Worm (Caenorhabditis elegans) whole organism, mixed stage, embryonic: ENCODE measurements around the gene ttll-12.

Source experiments
- M03D4.4 ChIP-seq: sonication (generic microtip); optimal IDR thresholded peaks from 2 replicates; lab custom pipeline; 2017; ENCODE audit warnings: mild to moderate bottlenecking, missing genetic modification characterization, missing compliant biosample characterization
- bed-3 ChIP-seq: fragments of 200-800 bp; sonication (Bioruptor generic); optimal IDR thresholded peaks from 3 replicates; lab custom pipeline; 2018; ENCODE audit warnings: mild to moderate bottlenecking, missing genetic modification characterization, moderate library complexity, missing compliant biosample characterization
- ceh-39 ChIP-seq: fragments of 150-350 bp; optimal IDR thresholded peaks from 2 replicates; lab custom pipeline; 2014; ENCODE audit warnings: missing biosample characterization, missing genetic modification characterization
- ceh-43 ChIP-seq: fragments of 200-800 bp; sonication (Bioruptor generic); optimal IDR thresholded peaks from 2 replicates; lab custom pipeline; 2018; ENCODE audit warnings: mild to moderate bottlenecking, missing genetic modification characterization, moderate library complexity, missing compliant biosample characterization
- ceh-83 ChIP-seq: fragments of 200-800 bp; sonication (Bioruptor generic); optimal IDR thresholded peaks from 2 replicates; lab custom pipeline; 2018; ENCODE audit warnings: mild to moderate bottlenecking, missing genetic modification characterization, missing compliant biosample characterization
- ces-1 ChIP-seq: fragments of 150-350 bp; optimal IDR thresholded peaks from 2 replicates; lab custom pipeline; 2014; ENCODE audit warnings: missing biosample characterization, missing genetic modification reagents, missing genetic modification characterization
- cnd-1 ChIP-seq: fragments of 200-800 bp; sonication (Bioruptor generic); optimal IDR thresholded peaks from 2 replicates; lab custom pipeline; 2018; ENCODE audit warnings: mild to moderate bottlenecking, missing genetic modification characterization, missing compliant biosample characterization
- elt-1 ChIP-seq: sonication (generic microtip); optimal IDR thresholded peaks from 2 replicates; lab custom pipeline; 2017; ENCODE audit warnings: missing genetic modification characterization, mild to moderate bottlenecking, missing compliant biosample characterization, antibody characterized with exemption, moderate library complexity, borderline replicate concordance; ENCODE audit not compliant: insufficient read depth
- flh-1 ChIP-seq: fragments of 200-800 bp; sonication (Bioruptor generic); optimal IDR thresholded peaks from 2 replicates; lab custom pipeline; 2018; ENCODE audit warnings: mild to moderate bottlenecking, missing genetic modification characterization, moderate library complexity, missing compliant biosample characterization
- ham-2 ChIP-seq: fragments of 200-800 bp; sonication (Bioruptor generic); optimal IDR thresholded peaks from 2 replicates; lab custom pipeline; 2018; ENCODE audit warnings: mild to moderate bottlenecking, missing genetic modification characterization, missing compliant biosample characterization
- hlh-1 ChIP-seq: fragments of 150-350 bp; optimal IDR thresholded peaks from 2 replicates; lab custom pipeline; 2014; ENCODE audit warnings: missing biosample characterization, missing genetic modification reagents, missing genetic modification characterization
- lin-13 ChIP-seq: fragments of 150-350 bp; optimal IDR thresholded peaks from 2 replicates; lab custom pipeline; 2014; ENCODE audit warnings: missing biosample characterization, missing genetic modification characterization
- lsy-2 ChIP-seq: fragments of 150-350 bp; optimal IDR thresholded peaks from 2 replicates; lab custom pipeline; 2014; ENCODE audit warnings: missing biosample characterization, missing genetic modification characterization
- mab-5 ChIP-seq: fragments of 150-350 bp; optimal IDR thresholded peaks from 2 replicates; lab custom pipeline; 2014; ENCODE audit warnings: missing biosample characterization, missing genetic modification characterization
- nhr-2 ChIP-seq: fragments of 150-350 bp; optimal IDR thresholded peaks from 2 replicates; lab custom pipeline; 2014; ENCODE audit warnings: missing biosample characterization, missing genetic modification characterization
- nhr-237 ChIP-seq: fragments of 150-350 bp; optimal IDR thresholded peaks from 2 replicates; lab custom pipeline; 2014; ENCODE audit warnings: missing biosample characterization, missing genetic modification characterization
- nhr-28 ChIP-seq: fragments of 150-350 bp; optimal IDR thresholded peaks from 2 replicates; lab custom pipeline; 2014; ENCODE audit warnings: missing biosample characterization, missing genetic modification characterization
- nhr-76 ChIP-seq: sonication (generic microtip); optimal IDR thresholded peaks from 2 replicates; lab custom pipeline; 2017; ENCODE audit warnings: missing biosample characterization, missing genetic modification characterization
- pha-4 ChIP-seq: fragments of 150-350 bp; optimal IDR thresholded peaks from 2 replicates; lab custom pipeline; 2018; ENCODE audit warnings: missing biosample characterization, missing genetic modification reagents, missing genetic modification characterization
- sem-2 ChIP-seq: fragments of 200-800 bp; sonication (Bioruptor generic); optimal IDR thresholded peaks from 2 replicates; lab custom pipeline; 2018; ENCODE audit warnings: mild to moderate bottlenecking, missing genetic modification characterization, missing compliant biosample characterization
- snpc-4 ChIP-seq: fragments of 150-350 bp; optimal IDR thresholded peaks from 2 replicates; lab custom pipeline; 2014; ENCODE audit warnings: missing biosample characterization, missing genetic modification characterization
- tbx-8 ChIP-seq: fragments of 200-800 bp; sonication (Bioruptor generic); optimal IDR thresholded peaks from 2 replicates; lab custom pipeline; 2018; ENCODE audit warnings: mild to moderate bottlenecking, missing genetic modification characterization, moderate library complexity, missing compliant biosample characterization
- unc-120 ChIP-seq: sonication (generic microtip); optimal IDR thresholded peaks from 2 replicates; lab custom pipeline; 2017; ENCODE audit warnings: missing genetic modification characterization, missing compliant biosample characterization; ENCODE audit not compliant: poor library complexity, severe bottlenecking
- unc-39 ChIP-seq: fragments of 150-350 bp; optimal IDR thresholded peaks from 2 replicates; lab custom pipeline; 2014; ENCODE audit warnings: missing biosample characterization, missing genetic modification characterization
- unc-62 ChIP-seq: fragments of 150-350 bp; optimal IDR thresholded peaks from 2 replicates; lab custom pipeline; 2014; ENCODE audit warnings: missing biosample characterization, missing genetic modification reagents, missing genetic modification characterization
- ztf-11 ChIP-seq: fragments of 150-350 bp; optimal IDR thresholded peaks from 2 replicates; lab custom pipeline; 2014; ENCODE audit warnings: missing biosample characterization, missing genetic modification characterization

The ttll-12 gene

ce11 chrII:9338859-9339258 lies at the start of gene ttll-12:
Gene ttll-12 (plus strand): TSS chrII:9338997.
- TF ChIP-seq flh-1 (GFP tag; lab: Kevin White, UChicago), result no peak
- TF ChIP-seq ceh-43 (GFP tag; lab: Kevin White, UChicago), result no peak
- TF ChIP-seq unc-39, result no peak
- no peak for TF ChIP-seq ceh-83 (GFP tag; lab: Kevin White, UChicago)
- TF ChIP-seq unc-120 (tag; lab: Kevin White, UChicago), result no peak
- TF ChIP-seq mab-5 (tag; lab: Kevin White, UChicago), result no peak
- TF ChIP-seq pha-4 (tag; lab: Kevin White, UChicago), result no peak
- no peak for TF ChIP-seq elt-1

- no peak for TF ChIP-seq lsy-2 (tag; lab: Kevin White, UChicago)
- no peak for TF ChIP-seq ham-2 (GFP tag; lab: Kevin White, UChicago)
- no peak for TF ChIP-seq nhr-2 (tag; lab: Kevin White, UChicago)
- no peak for TF ChIP-seq nhr-237 (tag; lab: Kevin White, UChicago)
- no peak for TF ChIP-seq bed-3 (GFP tag; lab: Kevin White, UChicago)
- no peak for TF ChIP-seq elt-1
- no peak for TF ChIP-seq ceh-83 (GFP tag; lab: Kevin White, UChicago)
- TF ChIP-seq, all 35 proteins: peak for 0
Observed at ce11 chrII:9289127-9289526, 49.7 kb upstream of the ttll-12 start.

- no peak for TF ChIP-seq lsy-2 (tag; lab: Kevin White, UChicago)
- TF ChIP-seq nhr-2 (tag; lab: Kevin White, UChicago), result no peak
- no peak for TF ChIP-seq ces-1
- TF ChIP-seq tbx-8, result no peak
- TF ChIP-seq ceh-43 (GFP tag; lab: Kevin White, UChicago), result no peak
- TF ChIP-seq ham-2 (GFP tag; lab: Kevin White, UChicago), result no peak
- TF ChIP-seq unc-39, result no peak
- no peak for TF ChIP-seq sem-2
- no peak for TF ChIP-seq cnd-1 (tag; lab: Kevin White, UChicago)
- no peak for TF ChIP-seq unc-120 (tag; lab: Kevin White, UChicago)
Observed at ce11 chrII:9291632-9292031, 47.2 kb upstream of the ttll-12 start, which contains the start of gene acs-7. Gene acs-7 (plus strand): TSS chrII:9292017.

ce11 chrII:9295678-9296077 lies 43.1 kb upstream of the ttll-12 start, which contains the start of gene C01G6.9:
Gene C01G6.9 (minus strand): TSS chrII:9295818.
- no peak for TF ChIP-seq M03D4.4 (tag; lab: Kevin White, UChicago)
- TF ChIP-seq nhr-237 (tag; lab: Kevin White, UChicago), result no peak
- no peak for TF ChIP-seq bed-3 (GFP tag; lab: Kevin White, UChicago)
- TF ChIP-seq sem-2, result no peak
- no peak for TF ChIP-seq ztf-11 (tag; lab: Kevin White, UChicago)
- no peak for TF ChIP-seq unc-39
- TF ChIP-seq ceh-43 (GFP tag; lab: Kevin White, UChicago), result no peak
- TF ChIP-seq nhr-28 (tag; lab: Kevin White, UChicago), result no peak
- no peak for TF ChIP-seq hlh-1 (tag; lab: Kevin White, UChicago)
- no peak for TF ChIP-seq cnd-1 (tag; lab: Kevin White, UChicago)
- TF ChIP-seq ceh-39 (tag; lab: Kevin White, UChicago), result no peak
- TF ChIP-seq unc-62 (GFP tag; lab: Kevin White, UChicago), result no peak
- no peak for TF ChIP-seq pha-4 (tag; lab: Kevin White, UChicago)
- no peak for TF ChIP-seq flh-1 (GFP tag; lab: Kevin White, UChicago)
- no peak for TF ChIP-seq tbx-8
- TF ChIP-seq nhr-76 (tag; lab: Kevin White, UChicago), result no peak

- TF ChIP-seq unc-120 (tag; lab: Kevin White, UChicago) (peak; percentile 10), pha-4 (tag; lab: Kevin White, UChicago) (no peak), flh-1 (GFP tag; lab: Kevin White, UChicago) (no peak), lin-13 (no peak), unc-62 (GFP tag; lab: Kevin White, UChicago) (peak; percentile 53), mab-5 (tag; lab: Kevin White, UChicago) (peak; percentile 88), ceh-83 (GFP tag; lab: Kevin White, UChicago) (no peak), hlh-1 (tag; lab: Kevin White, UChicago) (peak; percentile 31), snpc-4 (tag; lab: Kevin White, UChicago) (no peak), nhr-76 (tag; lab: Kevin White, UChicago) (no peak)
Observed at ce11 chrII:9299679-9300078, 39.1 kb upstream of the ttll-12 start.

ce11 chrII:9301065-9301464 lies 37.7 kb upstream of the ttll-12 start:
- peak; percentile 28 for TF ChIP-seq nhr-2 (tag; lab: Kevin White, UChicago)
- TF ChIP-seq ces-1, result no peak
- TF ChIP-seq elt-1, result peak; percentile 22
- TF ChIP-seq, all 35 proteins: peak for 2
